Fruit fly (Drosophila melanogaster): ENCODE measurements around the gene eIF2D.

eIF2D gene

dm6 chr3R:29157418-29158398 lies 6.1 kb upstream of the eIF2D start, which contains the start of gene rdog (continued):
- TF ChIP-seq Scr (GFP tag; IDR thresholded peaks at IDR 0.05; ENCODE audit: partially characterized antibody), result 0 out of 2 replicates have a peak, but pooled peaks have one; percentile 25
- TF ChIP-seq kah (GFP tag; optimal IDR thresholded peaks at IDR 0.05), result peak; percentile 59
- no peak for TF ChIP-seq CG3726 (GFP tag; IDR thresholded peaks at IDR 0.05)
- TF ChIP-seq pita (GFP tag; optimal IDR thresholded peaks at IDR 0.05), result no peak
- peak; percentile 46 for TF ChIP-seq CG17186 (GFP tag; optimal IDR thresholded peaks at IDR 0.05)
- peak; percentile 28 for TF ChIP-seq CG8359 (GFP tag; optimal IDR thresholded peaks at IDR 0.05; ENCODE audit: borderline replicate concordance)
- peak; percentile 88 for TF ChIP-seq Abd-B (GFP tag; optimal IDR thresholded peaks at IDR 0.05)
- TF ChIP-seq CG7963 (GFP tag; IDR thresholded peaks at IDR 0.05; ENCODE audit: partially characterized antibody), result no peak
- TF ChIP-seq CG4424 (GFP tag; optimal IDR thresholded peaks at IDR 0.05), result peak; percentile 88
- peak; percentile 84 for TF ChIP-seq CG17829 (tag; optimal IDR thresholded peaks at IDR 0.05)
- peak; percentile 72 for TF ChIP-seq Atf3 (GFP tag; optimal IDR thresholded peaks at IDR 0.05)
- peak; percentile 73 for TF ChIP-seq maf-S (GFP tag; optimal IDR thresholded peaks at IDR 0.05)
- TF ChIP-seq lilli (GFP tag; optimal IDR thresholded peaks at IDR 0.05), result peak; percentile 88
- peak; percentile 67 for TF ChIP-seq CG15601 (tag; optimal IDR thresholded peaks at IDR 0.05)
- peak; percentile 81 for TF ChIP-seq Meics (GFP tag; optimal IDR thresholded peaks at IDR 0.05)
- no peak for TF ChIP-seq CG31365 (tag; optimal IDR thresholded peaks at IDR 0.05)
- peak; percentile 9; the same call in 1 of the 2 replicates for TF ChIP-seq bowl (GFP tag; IDR thresholded peaks at IDR 0.05)
- peak; percentile 53 for TF ChIP-seq CG9876 (GFP tag; optimal IDR thresholded peaks at IDR 0.05)
- peak; percentile 85 for TF ChIP-seq CG13624 (GFP tag; optimal IDR thresholded peaks at IDR 0.05)
- TF ChIP-seq CG6272 (GFP tag; IDR thresholded peaks at IDR 0.05), result no peak
- TF ChIP-seq caup (GFP tag; optimal IDR thresholded peaks at IDR 0.05; ENCODE audit: severe bottlenecking), result peak; percentile 75
- peak; percentile 79 for TF ChIP-seq CG9817 (tag; optimal IDR thresholded peaks at IDR 0.05)
- peak; percentile 75 for TF ChIP-seq CG10462 (GFP tag; optimal IDR thresholded peaks at IDR 0.05)
- peak; percentile 63 for TF ChIP-seq Deaf1 (tag; optimal IDR thresholded peaks at IDR 0.05)
- TF ChIP-seq CG16815 (GFP tag; optimal IDR thresholded peaks at IDR 0.05), result peak; percentile 79
- TF ChIP-seq CG14667 (GFP tag; IDR thresholded peaks at IDR 0.05), result no peak
- TF ChIP-seq CG18262 (tag; optimal IDR thresholded peaks at IDR 0.05), result peak; percentile 60
- TF ChIP-seq otp (GFP tag; IDR thresholded peaks at IDR 0.05), result peak; percentile 38; the same call in 1 of the 3 replicates
- 0 out of 2 replicates have a peak, but pooled peaks have one; percentile 37 for TF ChIP-seq CG11247 (GFP tag; IDR thresholded peaks at IDR 0.05)
- peak; percentile 58 for TF ChIP-seq NC2α (GFP tag; optimal IDR thresholded peaks at IDR 0.05)
- TF ChIP-seq CG10979 (tag; optimal IDR thresholded peaks at IDR 0.05), result peak; percentile 81
- TF ChIP-seq Stat92E (GFP tag; optimal IDR thresholded peaks at IDR 0.05), result peak in 1 of 3 experiments; percentile 89
- TF ChIP-seq sisA (GFP tag; IDR thresholded peaks at IDR 0.05), result peak; percentile 69
- TF ChIP-seq her (GFP tag; optimal IDR thresholded peaks at IDR 0.05), result peak; percentile 60
- peak; percentile 57 for TF ChIP-seq CG5180 (GFP tag; optimal IDR thresholded peaks at IDR 0.05)
- peak; percentile 78 for TF ChIP-seq CG12104 (GFP tag; optimal IDR thresholded peaks at IDR 0.05)
- TF ChIP-seq bigmax (GFP tag; optimal IDR thresholded peaks at IDR 0.05), result no peak
- TF ChIP-seq Gsc (GFP tag; IDR thresholded peaks at IDR 0.05), result no peak; the same call in 1 of the 2 replicates
- TF ChIP-seq sens (GFP tag), result peak; percentile 98
- peak; percentile 85 for TF ChIP-seq tin (GFP tag; optimal IDR thresholded peaks at IDR 0.05)
- TF ChIP-seq CG1792 (GFP tag; optimal IDR thresholded peaks at IDR 0.05), result peak; percentile 61
- no peak for TF ChIP-seq Poxn (GFP tag; IDR thresholded peaks at IDR 0.05)
- TF ChIP-seq zfh1 (GFP tag; IDR thresholded peaks at IDR 0.05), result peak; percentile 50; the same call in 1 of the 3 replicates
- peak; percentile 80 for TF ChIP-seq Dip3 (GFP tag; optimal IDR thresholded peaks at IDR 0.05)
- no peak; the same call in 1 of the 2 replicates for TF ChIP-seq E2f1 (GFP tag; IDR thresholded peaks at IDR 0.05)
- TF ChIP-seq Asciz (GFP tag; optimal IDR thresholded peaks at IDR 0.05), result peak; percentile 59
- peak; percentile 81 for TF ChIP-seq CG33557 (GFP tag; optimal IDR thresholded peaks at IDR 0.05)

All from whole organism, embryonic.